Fruit fly (Drosophila melanogaster): ENCODE data around the gene Hsp60A.

Gene Hsp60A

DNA sequence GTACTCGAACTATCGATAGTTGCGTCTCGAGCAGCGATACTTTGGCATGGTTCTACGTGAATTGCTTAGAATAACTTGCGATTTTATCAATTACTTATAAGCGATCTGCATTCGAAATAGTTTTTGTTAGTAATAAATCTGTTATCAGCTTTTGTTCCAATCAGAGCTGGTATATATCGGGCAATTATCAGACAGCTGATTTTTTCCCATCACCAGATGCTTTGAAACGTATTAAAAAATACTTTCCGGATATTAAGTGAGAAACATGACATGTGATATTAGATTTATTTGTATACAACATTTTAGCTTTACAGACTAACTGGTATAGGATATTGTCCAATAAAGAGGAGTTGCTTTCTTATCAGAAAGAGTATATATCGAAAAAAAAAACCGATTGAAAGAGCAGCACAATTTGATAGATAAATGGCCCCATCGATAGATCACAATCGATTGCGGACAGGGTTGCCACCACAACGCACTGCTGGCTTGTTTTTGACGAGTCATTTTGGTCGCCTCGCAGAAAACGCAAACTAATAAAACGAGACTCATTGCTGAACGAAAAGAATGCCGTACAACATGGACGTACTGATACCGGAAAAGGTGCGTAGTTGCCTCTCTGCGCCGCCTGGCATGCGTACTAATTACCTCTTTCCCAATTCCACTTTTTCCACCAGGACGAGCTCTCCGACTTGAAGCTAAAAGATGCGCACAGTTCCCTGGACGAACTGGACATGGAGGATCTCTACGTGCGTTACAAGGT is 16.6 kb downstream of the Hsp60A start, which contains the start of gene Rpt3 (continued):
- no peak for TF ChIP-seq Mrtf (GFP tag; IDR thresholded peaks at IDR 0.05)
- TF ChIP-seq CG2129 (GFP tag; IDR thresholded peaks at IDR 0.05; ENCODE audit: partially characterized antibody), result 0 out of 2 replicates have a peak, but pooled peaks have one; percentile 53
- TF ChIP-seq knrl (GFP tag; IDR thresholded peaks at IDR 0.05; ENCODE audit: partially characterized antibody), result peak; percentile 83
- TF ChIP-seq Hsf (GFP tag; optimal IDR thresholded peaks at IDR 0.05), result peak; percentile 6
- TF ChIP-seq sens-2 (GFP tag; IDR thresholded peaks at IDR 0.05), result no peak
- no peak for TF ChIP-seq CG10565 (GFP tag; optimal IDR thresholded peaks at IDR 0.05)
- peak; percentile 12 for TF ChIP-seq jumu (GFP tag; optimal IDR thresholded peaks at IDR 0.05)
- no peak for TF ChIP-seq Tbp (GFP tag; optimal IDR thresholded peaks at IDR 0.05)
- no peak for TF ChIP-seq Awh (GFP tag; IDR thresholded peaks at IDR 0.05)
- no peak for TF ChIP-seq Sry-β (GFP tag; optimal IDR thresholded peaks at IDR 0.05)
- peak; percentile 75 for TF ChIP-seq Doc3 (GFP tag; IDR thresholded peaks at IDR 0.05; ENCODE audit: partially characterized antibody)
- peak; percentile 90 for TF ChIP-seq BEAF-32 (GFP tag; optimal IDR thresholded peaks at IDR 0.05)
- TF ChIP-seq Hr51 (GFP tag; optimal IDR thresholded peaks at IDR 0.05), result no peak
- TF ChIP-seq run (tag; optimal IDR thresholded peaks at IDR 0.05), result no peak
- no peak for TF ChIP-seq CG14667 (GFP tag; IDR thresholded peaks at IDR 0.05)
- peak; percentile 40 for TF ChIP-seq Ets65A (GFP tag)
- TF ChIP-seq Dref (GFP tag; IDR thresholded peaks at IDR 0.05), result peak; percentile 78
- TF ChIP-seq Side (GFP tag; optimal IDR thresholded peaks at IDR 0.05), result no peak
- peak; percentile 32 for TF ChIP-seq grn (GFP tag; optimal IDR thresholded peaks at IDR 0.05)
- no peak for TF ChIP-seq ro (GFP tag; IDR thresholded peaks at IDR 0.05)
- no peak for TF ChIP-seq NfI (GFP tag; optimal IDR thresholded peaks at IDR 0.05)
- TF ChIP-seq btn (GFP tag; optimal IDR thresholded peaks at IDR 0.05), result no peak
- TF ChIP-seq Ptx1 (GFP tag; IDR thresholded peaks at IDR 0.05), result no peak
- no peak for TF ChIP-seq CG6683 (GFP tag; optimal IDR thresholded peaks at IDR 0.05)
- no peak for TF ChIP-seq CG1603 (tag; optimal IDR thresholded peaks at IDR 0.05)
- no peak for TF ChIP-seq CG4424 (GFP tag; optimal IDR thresholded peaks at IDR 0.05)
- peak; percentile 66 to 96 for TF ChIP-seq insv (GFP tag; optimal IDR thresholded peaks at IDR 0.05)
- peak; percentile 43 for TF ChIP-seq CG4617 (GFP tag; optimal IDR thresholded peaks at IDR 0.05; ENCODE audit: borderline replicate concordance)
- no peak for TF ChIP-seq CG14441 (GFP tag; IDR thresholded peaks at IDR 0.05)
- TF ChIP-seq Dll (GFP tag; IDR thresholded peaks at IDR 0.05; ENCODE audit: partially characterized antibody), result peak; percentile 86
- no peak for TF ChIP-seq bsh (GFP tag; optimal IDR thresholded peaks at IDR 0.05)
- TF ChIP-seq CG1233 (GFP tag; optimal IDR thresholded peaks at IDR 0.05), result no peak
- peak; percentile 34; the same call in 1 of the 2 replicates for TF ChIP-seq slbo (GFP tag; IDR thresholded peaks at IDR 0.05)
- peak; percentile 43 for TF ChIP-seq YL-1 (GFP tag; optimal IDR thresholded peaks at IDR 0.05)
- peak; percentile 27 for TF ChIP-seq CG2120 (GFP tag; optimal IDR thresholded peaks at IDR 0.05)
- peak; percentile 16 for TF ChIP-seq CG12391 (tag; optimal IDR thresholded peaks at IDR 0.05)
- TF ChIP-seq Fer1 (GFP tag; optimal IDR thresholded peaks at IDR 0.05), result no peak
- TF ChIP-seq dpn (GFP tag; optimal IDR thresholded peaks at IDR 0.05), result peak in 1 of 2 experiments; percentile 24
- TF ChIP-seq CG17186 (GFP tag; optimal IDR thresholded peaks at IDR 0.05), result peak; percentile 49
- peak; percentile 47 for TF ChIP-seq MBD-R2 (GFP tag; IDR thresholded peaks at IDR 0.05)
- TF ChIP-seq danr (GFP tag; IDR thresholded peaks at IDR 0.05), result no peak
- TF ChIP-seq trem (tag; optimal IDR thresholded peaks at IDR 0.05), result peak; percentile 30
- TF ChIP-seq Hmr (GFP tag; optimal IDR thresholded peaks at IDR 0.05), result no peak
- TF ChIP-seq CG15269 (tag; optimal IDR thresholded peaks at IDR 0.05), result no peak
- no peak for TF ChIP-seq CTCF (GFP tag; optimal IDR thresholded peaks at IDR 0.05)
- peak; percentile 76 for TF ChIP-seq Med (GFP tag)
- no peak for TF ChIP-seq CkIIα-i1 (GFP tag; IDR thresholded peaks at IDR 0.05)
- no peak for TF ChIP-seq CG8388 (GFP tag; optimal IDR thresholded peaks at IDR 0.05)
- TF ChIP-seq PHDP (tag; optimal IDR thresholded peaks at IDR 0.05), result no peak
- TF ChIP-seq chif (GFP tag; optimal IDR thresholded peaks at IDR 0.05), result peak in 1 of 2 experiments; percentile 20
